Fruit fly (Drosophila melanogaster) whole organism, embryonic: Measurements from ENCODE around the gene H15.

Source experiments
- Ada2b ChIP-seq: fragments of 200-800 bp; sonication (Bioruptor generic); IDR thresholded peaks from 2 replicates; pipeline ENCODE4 v1.3.6; 2022; ENCODE audit warnings: missing biosample characterization, missing genetic modification characterization
- Awh ChIP-seq: fragments of 200-800 bp; sonication (Bioruptor generic); IDR thresholded peaks from 2 replicates; pipeline ENCODE4, ENCODE4 v1.3.6; 2022; ENCODE audit warnings: missing biosample characterization, missing genetic modification characterization
- B-H2 ChIP-seq: fragments of 200-800 bp; sonication (Bioruptor generic); optimal IDR thresholded peaks from 2 replicates; lab custom pipeline; 2018; ENCODE audit warnings: missing biosample characterization, mild to moderate bottlenecking, missing genetic modification characterization
- Blimp-1 ChIP-seq: fragments of 200-800 bp; sonication (Bioruptor generic); optimal IDR thresholded peaks from 3 replicates; lab custom pipeline; 2018; ENCODE audit warnings: missing biosample characterization, missing genetic modification characterization, mild to moderate bottlenecking, moderate library complexity, missing genetic modification reagents
- Bteb2 ChIP-seq: fragments of 200-800 bp; sonication (Bioruptor generic); optimal IDR thresholded peaks from 2 replicates; lab custom pipeline; 2016; ENCODE audit warnings: missing biosample characterization, missing genetic modification characterization
- CG10431 ChIP-seq: fragments of 200-800 bp; sonication (Bioruptor generic); optimal IDR thresholded peaks from 3 replicates; lab custom pipeline; 2018; ENCODE audit warnings: missing biosample characterization, mild to moderate bottlenecking, missing genetic modification characterization
- CG11695 ChIP-seq: fragments of 200-800 bp; sonication (Bioruptor generic); IDR thresholded peaks from 3 replicates; pipeline ENCODE4 v1.3.6; 2022; ENCODE audit warnings: missing biosample characterization, missing genetic modification characterization
- CG12769 ChIP-seq: fragments of 200-800 bp; sonication (Bioruptor generic); optimal IDR thresholded peaks from 2 replicates; lab custom pipeline; 2019; ENCODE audit warnings: missing biosample characterization, mild to moderate bottlenecking, missing genetic modification characterization, moderate library complexity
- CG12942 ChIP-seq: fragments of 200-800 bp; sonication (Bioruptor generic); optimal IDR thresholded peaks from 3 replicates; lab custom pipeline; 2016; ENCODE audit warnings: missing biosample characterization, missing genetic modification characterization
- CG14710 ChIP-seq: fragments of 200-800 bp; sonication (Bioruptor generic); optimal IDR thresholded peaks from 3 replicates; lab custom pipeline; 2019; ENCODE audit warnings: missing biosample characterization, mild to moderate bottlenecking, missing genetic modification characterization, moderate library complexity
- CG2199 ChIP-seq: fragments of 200-800 bp; sonication (Bioruptor generic); IDR thresholded peaks from 3 replicates; pipeline ENCODE4 v1.3.6; 2022; ENCODE audit warnings: missing biosample characterization, missing genetic modification characterization
- CG2202 ChIP-seq: fragments of 200-800 bp; sonication (Bioruptor generic); optimal IDR thresholded peaks from 2 replicates; lab custom pipeline; 2018; ENCODE audit warnings: missing biosample characterization, mild to moderate bottlenecking, missing genetic modification characterization
- CG30020 ChIP-seq: fragments of 200-800 bp; optimal IDR thresholded peaks from 2 replicates; lab custom pipeline; 2019; ENCODE audit warnings: missing biosample characterization, mild to moderate bottlenecking, missing genetic modification characterization, moderate library complexity
- CG32772 ChIP-seq: fragments of 200-800 bp; sonication (Bioruptor generic); IDR thresholded peaks from 2 replicates; pipeline ENCODE4 v1.3.6; 2022; ENCODE audit warnings: missing biosample characterization, missing genetic modification characterization
- CG4707 ChIP-seq: fragments of 200-800 bp; sonication (Bioruptor generic); optimal IDR thresholded peaks from 2 replicates; lab custom pipeline; 2018; ENCODE audit warnings: missing biosample characterization, mild to moderate bottlenecking, missing genetic modification characterization, moderate library complexity
- CG5245 ChIP-seq: fragments of 200-800 bp; sonication (Bioruptor generic); optimal IDR thresholded peaks from 3 replicates; lab custom pipeline; 2016; ENCODE audit warnings: missing biosample characterization, missing genetic modification characterization
- CG7786 ChIP-seq: fragments of 200-800 bp; sonication (Bioruptor generic); optimal IDR thresholded peaks from 2 replicates; lab custom pipeline; 2016; ENCODE audit warnings: missing biosample characterization, missing genetic modification characterization
- CG8388 ChIP-seq: fragments of 200-800 bp; sonication (Bioruptor generic); optimal IDR thresholded peaks from 2 replicates; lab custom pipeline; 2019; ENCODE audit warnings: missing biosample characterization, mild to moderate bottlenecking, missing genetic modification characterization, moderate library complexity
- CrebB ChIP-seq: fragments of 200-800 bp; sonication (Bioruptor generic); optimal IDR thresholded peaks from 3 replicates; lab custom pipeline; 2018; ENCODE audit warnings: missing biosample characterization, mild to moderate bottlenecking, missing genetic modification characterization
- D ChIP-seq, 2 experiments: fragments of 200-800 bp in 1 of 2; fragments of >200 bp in 1 of 2; sonication (Bioruptor generic) in 1 of 2; optimal IDR thresholded peaks; 2 replicates in 1 of 2; 3 replicates in 1 of 2; lab custom pipeline; 2017; ENCODE audit warnings: mild to moderate bottlenecking in 1 of 2, missing biosample characterization in 1 of 2, missing genetic modification characterization in 1 of 2, missing genetic modification reagents in 1 of 2
- Dip2 ChIP-seq: fragments of 200-800 bp; sonication (Bioruptor generic); IDR thresholded peaks from 2 replicates; pipeline ENCODE4 v1.3.6; 2022; ENCODE audit warnings: missing biosample characterization, missing genetic modification characterization
- Eip74EF ChIP-seq, 2 experiments: fragments of 200-800 bp in 1 of 2; fragments of >200 bp in 1 of 2; sonication (Bioruptor generic) in 1 of 2; optimal IDR thresholded peaks; 2 replicates each; lab custom pipeline; 2017 to 2019; ENCODE audit warnings: missing biosample characterization in 2 of 2, missing genetic modification characterization in 2 of 2, mild to moderate bottlenecking in 1 of 2, moderate library complexity in 1 of 2
- Ets65A ChIP-seq: fragments of 200-800 bp; sonication (Bioruptor generic); peaks from one replicate; lab custom pipeline; 2016; ENCODE audit warnings: missing biosample characterization, missing genetic modification characterization
- Hand ChIP-seq: fragments of 200-800 bp; sonication (Bioruptor generic); optimal IDR thresholded peaks from 2 replicates; lab custom pipeline; 2017; ENCODE audit warnings: mild to moderate bottlenecking, missing biosample characterization, missing genetic modification reagents, missing genetic modification characterization
- Med ChIP-seq: fragments of 200-800 bp; sonication (Bioruptor generic); peaks from one replicate; lab custom pipeline; 2016; ENCODE audit warnings: missing biosample characterization, missing genetic modification characterization, mild to moderate bottlenecking, inconsistent platforms, moderate library complexity
- Myb ChIP-seq: fragments of 200-800 bp; sonication (Bioruptor generic); optimal IDR thresholded peaks from 2 replicates; lab custom pipeline; 2016; ENCODE audit warnings: missing biosample characterization, missing genetic modification characterization
- Pdp1 ChIP-seq, 2 experiments: fragments of 200-800 bp; sonication (Bioruptor generic); optimal IDR thresholded peaks; 3 replicates each; lab custom pipeline; 2016; ENCODE audit warnings: missing biosample characterization in 2 of 2, missing genetic modification characterization in 2 of 2, mild to moderate bottlenecking in 1 of 2, moderate library complexity in 1 of 2
- TFAM ChIP-seq: fragments of 200-800 bp; sonication (Bioruptor generic); optimal IDR thresholded peaks from 2 replicates; lab custom pipeline; 2017; ENCODE audit warnings: missing biosample characterization, missing genetic modification characterization, inconsistent platforms
- abd-A ChIP-seq: fragments of 200-800 bp; sonication (Bioruptor generic); optimal IDR thresholded peaks from 3 replicates; lab custom pipeline; 2019; ENCODE audit warnings: missing biosample characterization, mild to moderate bottlenecking, missing genetic modification characterization, moderate library complexity
- ase ChIP-seq: fragments of 200-800 bp; sonication (Bioruptor generic); IDR thresholded peaks from 3 replicates; pipeline ENCODE4 v1.3.6; 2022; ENCODE audit warnings: missing biosample characterization, missing genetic modification characterization
- cas ChIP-seq: fragments of 200-800 bp; sonication (Bioruptor generic); IDR thresholded peaks from 2 replicates; pipeline ENCODE4 v1.3.6; 2022; ENCODE audit warnings: missing biosample characterization, missing genetic modification characterization
- ci ChIP-seq: fragments of 200-800 bp; sonication (Bioruptor generic); IDR thresholded peaks from 3 replicates; pipeline ENCODE4 v1.3.6; 2022; ENCODE audit warnings: missing biosample characterization, missing genetic modification characterization
- ems ChIP-seq: fragments of 200-800 bp; sonication (Bioruptor generic); optimal IDR thresholded peaks from 3 replicates; lab custom pipeline; 2016; ENCODE audit warnings: missing biosample characterization, missing genetic modification characterization
- fru ChIP-seq: fragments of >200 bp; optimal IDR thresholded peaks from 2 replicates; lab custom pipeline; 2017
- ftz-f1 ChIP-seq: fragments of 200-800 bp; sonication (Bioruptor generic); optimal IDR thresholded peaks from 2 replicates; lab custom pipeline; 2016; ENCODE audit warnings: missing biosample characterization, missing genetic modification characterization
- gsb ChIP-seq: fragments of 200-800 bp; sonication (Bioruptor generic); IDR thresholded peaks from 2 replicates; pipeline ENCODE4 v1.3.6; 2022; ENCODE audit warnings: missing biosample characterization, missing genetic modification characterization
- gsb-n ChIP-seq: fragments of 200-800 bp; sonication (Bioruptor generic); optimal IDR thresholded peaks from 3 replicates; lab custom pipeline; 2018; ENCODE audit warnings: missing biosample characterization, mild to moderate bottlenecking, missing genetic modification characterization
- hbn ChIP-seq: fragments of 200-800 bp; sonication (Bioruptor generic); IDR thresholded peaks from 2 replicates; pipeline ENCODE4 v1.3.6; 2022; ENCODE audit warnings: missing biosample characterization, missing genetic modification characterization; ENCODE audit not compliant: partially characterized antibody
- insv ChIP-seq, 2 experiments: fragments of 200-800 bp; sonication (Bioruptor generic); optimal IDR thresholded peaks; 3 replicates each; lab custom pipeline; 2016 to 2018; ENCODE audit warnings: missing biosample characterization in 2 of 2, missing genetic modification characterization in 2 of 2
- jing ChIP-seq: fragments of 200-800 bp; sonication (Bioruptor generic); optimal IDR thresholded peaks from 2 replicates; lab custom pipeline; 2018; ENCODE audit warnings: missing biosample characterization, mild to moderate bottlenecking, missing genetic modification characterization
- kni ChIP-seq: fragments of 200-800 bp; sonication (Bioruptor generic); optimal IDR thresholded peaks from 3 replicates; lab custom pipeline; 2017; ENCODE audit warnings: mild to moderate bottlenecking, missing biosample characterization, missing genetic modification reagents, missing genetic modification characterization
- nom ChIP-seq: fragments of 200-800 bp; sonication (Bioruptor generic); optimal IDR thresholded peaks from 2 replicates; lab custom pipeline; 2017; ENCODE audit warnings: missing biosample characterization, missing genetic modification characterization, mild to moderate bottlenecking, moderate library complexity, missing genetic modification reagents
- oc ChIP-seq: fragments of 200-800 bp; sonication (Bioruptor generic); optimal IDR thresholded peaks from 2 replicates; lab custom pipeline; 2018; ENCODE audit warnings: missing biosample characterization, mild to moderate bottlenecking, missing genetic modification characterization, moderate library complexity
- onecut ChIP-seq: fragments of 200-800 bp; sonication (Bioruptor generic); IDR thresholded peaks from 2 replicates; pipeline ENCODE4 v1.3.6; 2022; ENCODE audit warnings: missing biosample characterization, missing genetic modification characterization
- pzg ChIP-seq: fragments of 200-800 bp; sonication (Bioruptor generic); optimal IDR thresholded peaks from 3 replicates; lab custom pipeline; 2018; ENCODE audit warnings: missing biosample characterization, mild to moderate bottlenecking, missing genetic modification characterization, moderate library complexity
- run ChIP-seq: fragments of 200-800 bp; sonication (Bioruptor generic); optimal IDR thresholded peaks from 3 replicates; lab custom pipeline; 2018; ENCODE audit warnings: missing biosample characterization, mild to moderate bottlenecking, missing genetic modification characterization
- sd ChIP-seq: fragments of 200-800 bp; sonication (Bioruptor generic); optimal IDR thresholded peaks from 3 replicates; lab custom pipeline; 2018; ENCODE audit warnings: missing biosample characterization, mild to moderate bottlenecking, missing genetic modification characterization, moderate library complexity
- sens ChIP-seq: fragments of 200-800 bp; sonication (Bioruptor generic); peaks from one replicate; lab custom pipeline; 2016; ENCODE audit warnings: missing biosample characterization, missing genetic modification characterization
- trh ChIP-seq: fragments of 200-800 bp; sonication (Bioruptor generic); optimal IDR thresholded peaks from 2 replicates; lab custom pipeline; 2016; ENCODE audit warnings: missing biosample characterization, missing genetic modification characterization

H15 gene

DNA sequence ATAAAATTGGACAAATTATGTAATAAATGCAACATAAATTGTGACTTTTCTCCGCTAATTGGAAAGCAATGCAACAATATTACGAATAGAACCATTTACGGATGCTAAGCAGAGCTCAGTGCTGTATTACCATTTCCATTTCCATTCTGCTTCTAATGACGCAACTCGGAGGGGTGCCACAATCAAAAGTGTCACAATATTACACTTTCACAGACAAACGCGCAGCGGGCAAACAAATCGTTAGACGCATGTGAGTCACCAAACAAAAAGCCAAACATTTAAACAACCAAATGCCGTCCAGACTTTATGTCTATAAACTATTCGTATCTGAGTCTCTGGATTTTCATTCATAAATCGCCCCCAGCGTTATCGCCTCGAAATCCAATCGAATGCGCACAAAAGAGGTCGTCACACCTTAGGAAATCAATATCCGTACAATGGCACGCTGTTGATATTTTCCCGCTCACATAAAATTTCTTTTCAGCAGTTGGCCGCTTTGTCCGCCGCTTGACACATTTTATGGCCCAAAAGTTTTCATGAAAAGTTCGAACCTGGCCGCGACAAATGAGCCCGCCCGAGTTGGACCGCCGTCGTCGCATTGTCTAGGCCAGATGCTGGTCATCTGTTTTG lies 38.4 kb downstream of the H15 start:
- no peak for TF ChIP-seq Myb (GFP tag; lab: Kevin White, UChicago)
- no peak for TF ChIP-seq CG10431 (GFP tag; lab: Kevin White, UChicago)
- TF ChIP-seq abd-A (tag; lab: Kevin White, UChicago) = peak; percentile 84
- peak; percentile 44 for TF ChIP-seq sens
- TF ChIP-seq Dip2 (GFP tag; lab: Robert Waterston, UW) = no peak
- no peak for TF ChIP-seq ase (GFP tag; lab: Robert Waterston, UW)
- no peak for TF ChIP-seq D (optimal IDR thresholded peaks at IDR 0.05; lab: Kevin White, UChicago)
- TF ChIP-seq D (GFP tag; optimal IDR thresholded peaks at IDR 0.05; lab: Kevin White, UChicago) = no peak
- TF ChIP-seq CG2199 (GFP tag; lab: Robert Waterston, UW) = peak; percentile 67; the same call in 1 of the 3 replicates
- TF ChIP-seq Pdp1 (GFP tag; optimal IDR thresholded peaks at IDR 0.05; lab: Kevin White, UChicago) = peak in 1 of 2 experiments; percentile 51
- no peak for TF ChIP-seq CG12942 (GFP tag; lab: Kevin White, UChicago)
- TF ChIP-seq CG7786 (GFP tag; lab: Kevin White, UChicago) = no peak
- peak; percentile 58 for TF ChIP-seq sd (tag; lab: Kevin White, UChicago)
- TF ChIP-seq Eip74EF (GFP tag; optimal IDR thresholded peaks at IDR 0.05; lab: Kevin White, UChicago) = peak in 1 of 2 experiments; percentile 5
- peak; percentile 49 for TF ChIP-seq kni (GFP tag; lab: Kevin White, UChicago)
- no peak for TF ChIP-seq CG5245 (GFP tag; lab: Kevin White, UChicago)
- TF ChIP-seq CG32772 (GFP tag; lab: Robert Waterston, UW) = no peak
- no peak for TF ChIP-seq ems (GFP tag; lab: Kevin White, UChicago)
- TF ChIP-seq onecut (GFP tag; lab: Robert Waterston, UW) = peak; percentile 49; the same call in 1 of the 2 replicates
- TF ChIP-seq fru (lab: Kevin White, UChicago) = no peak
- TF ChIP-seq pzg (GFP tag; lab: Kevin White, UChicago) = no peak
- no peak for TF ChIP-seq CG14710 (tag; lab: Kevin White, UChicago)
- no peak for TF ChIP-seq Ets65A (GFP tag; lab: Kevin White, UChicago)
- TF ChIP-seq oc = peak; percentile 31
- TF ChIP-seq gsb-n = peak; percentile 26
- no peak for TF ChIP-seq insv (GFP tag; optimal IDR thresholded peaks at IDR 0.05; lab: Kevin White, UChicago)
- TF ChIP-seq hbn = no peak
- TF ChIP-seq CG12769 (tag; lab: Kevin White, UChicago) = peak; percentile 63
- 0 out of 2 replicates have a peak, but pooled peaks have one; percentile 24 for TF ChIP-seq Awh (GFP tag; lab: Robert Waterston, UW)
- TF ChIP-seq Med (GFP tag; lab: Kevin White, UChicago) = peak; percentile 61
- TF ChIP-seq trh (GFP tag; lab: Kevin White, UChicago) = no peak
- TF ChIP-seq Blimp-1 (GFP tag; lab: Kevin White, UChicago) = peak; percentile 80
- no peak for TF ChIP-seq Hand (GFP tag; lab: Kevin White, UChicago)
- TF ChIP-seq ci (GFP tag; lab: Robert Waterston, UW) = 0 out of 3 replicates have a peak, but pooled peaks have one; percentile 45
- no peak for TF ChIP-seq Bteb2 (GFP tag; lab: Kevin White, UChicago)

DNA sequence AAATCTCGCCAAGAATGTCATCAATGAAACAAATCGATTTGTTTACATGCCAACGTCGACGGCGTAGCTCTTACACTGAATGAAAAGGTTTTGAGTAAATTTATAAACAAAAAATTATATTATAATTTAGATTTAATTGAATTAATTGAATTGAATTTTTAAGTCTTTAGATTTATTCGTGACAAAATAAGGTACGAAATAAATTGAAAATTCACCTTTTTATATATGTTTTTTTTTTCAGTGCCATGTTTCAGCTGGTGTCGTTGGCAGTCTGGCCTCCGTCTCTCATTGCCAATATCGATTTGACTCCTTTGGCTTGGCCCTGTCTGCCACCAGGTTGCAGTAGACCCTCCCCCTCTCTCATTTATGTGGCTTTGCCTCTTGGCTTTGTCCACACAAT lies 40.6 kb downstream of the H15 start:
- TF ChIP-seq ftz-f1 (GFP tag; lab: Kevin White, UChicago) (no peak), hbn (no peak), CG8388 (GFP tag; lab: Kevin White, UChicago) (peak; percentile 11), CG30020 (no peak), CG2202 (no peak), CG11695 (GFP tag; lab: Robert Waterston, UW) (no peak), CG4707 (GFP tag; lab: Kevin White, UChicago) (no peak), CrebB (no peak), Ada2b (GFP tag; lab: Robert Waterston, UW) (no peak), gsb (no peak), cas (GFP tag; lab: Robert Waterston, UW) (no peak), B-H2 (GFP tag; lab: Kevin White, UChicago) (no peak), jing (GFP tag; lab: Kevin White, UChicago) (no peak), nom (peak; percentile 69), TFAM (GFP tag; lab: Kevin White, UChicago) (no peak), run (tag; lab: Kevin White, UChicago) (no peak)
